Worm (Caenorhabditis elegans) whole organism, L3 larva: Measurements from ENCODE around the gene Y37E11AL.2.

Experiments used
- aly-2 ChIP-seq: fragments of 150-350 bp; optimal IDR thresholded peaks from 2 replicates; lab custom pipeline; 2014; ENCODE audit warnings: missing biosample characterization, missing genetic modification characterization
- ceh-28 ChIP-seq: fragments of 150-350 bp; optimal IDR thresholded peaks from 2 replicates; lab custom pipeline; 2014; ENCODE audit warnings: missing biosample characterization, missing genetic modification reagents, missing genetic modification characterization
- egl-5 ChIP-seq: fragments of 150-350 bp; optimal IDR thresholded peaks from 2 replicates; lab custom pipeline; 2017; ENCODE audit warnings: missing biosample characterization, missing genetic modification reagents, missing genetic modification characterization, inconsistent platforms
- elt-3 ChIP-seq, 3 experiments: fragments of 150-350 bp in 1 of 3; sonication (generic microtip) in 2 of 3; optimal IDR thresholded peaks; 2 replicates in 2 of 3; 4 replicates in 1 of 3; lab custom pipeline; 2014 to 2017; ENCODE audit warnings: missing biosample characterization in 3 of 3, missing genetic modification characterization in 3 of 3
- nfya-1 ChIP-seq: sonication (generic microtip); optimal IDR thresholded peaks from 2 replicates; lab custom pipeline; 2017; ENCODE audit warnings: missing genetic modification characterization, mild to moderate bottlenecking, missing compliant biosample characterization, antibody characterized with exemption, moderate library complexity; ENCODE audit not compliant: insufficient read depth
- nhr-11 ChIP-seq: fragments of 150-350 bp; optimal IDR thresholded peaks from 2 replicates; lab custom pipeline; 2014; ENCODE audit warnings: missing biosample characterization, missing genetic modification characterization
- pha-4 ChIP-seq: fragments of 150-350 bp; optimal IDR thresholded peaks from 2 replicates; lab custom pipeline; 2014; ENCODE audit warnings: missing biosample characterization, missing genetic modification reagents, missing genetic modification characterization

ce11 chrIV:3725361-3725760 is 27.1 kb downstream of the Y37E11AL.2 start, which contains the start of gene Y37E11AM.2:
- TF ChIP-seq elt-3 (tag; optimal IDR thresholded peaks at IDR 0.05; lab: Kevin White, UChicago) (no peak), aly-2 (tag; lab: Kevin White, UChicago) (no peak), nhr-11 (tag; lab: Kevin White, UChicago) (no peak), pha-4 (tag; lab: Kevin White, UChicago) (no peak), ceh-28 (tag; lab: Kevin White, UChicago) (no peak), nfya-1 (no peak), egl-5 (tag; lab: Kevin White, UChicago) (no peak)
